Worm (Caenorhabditis elegans) whole organism, midembryonic: Measurements from ENCODE around the gene scc-3.

Experiments used
- T22C8.4 ChIP-seq: fragments of 200-800 bp; sonication (Bioruptor generic); IDR thresholded peaks from 2 replicates; pipeline ENCODE4 v1.3.6; 2022; ENCODE audit warnings: missing genetic modification characterization, missing compliant biosample characterization
- cog-1 ChIP-seq: sonication (generic microtip); optimal IDR thresholded peaks from 2 replicates; lab custom pipeline; 2016; ENCODE audit warnings: missing genetic modification characterization, missing compliant biosample characterization
- flt-1 ChIP-seq: fragments of 200-800 bp; sonication (Bioruptor generic); IDR thresholded peaks from 2 replicates; pipeline ENCODE4 v1.3.6; 2022; ENCODE audit warnings: missing genetic modification characterization, missing compliant biosample characterization
- klf-2 ChIP-seq: fragments of 200-800 bp; sonication (Bioruptor generic); conservative IDR thresholded peaks from 2 replicates; pipeline ENCODE4 v1.3.6; 2022; ENCODE audit warnings: missing genetic modification reagents, missing genetic modification characterization, missing compliant biosample characterization
- med-1 ChIP-seq: sonication (generic microtip); optimal IDR thresholded peaks from 2 replicates; lab custom pipeline; 2017; ENCODE audit warnings: missing genetic modification characterization, mild to moderate bottlenecking, missing compliant biosample characterization, antibody characterized with exemption, missing genetic modification reagents; ENCODE audit not compliant: insufficient read depth
- ref-1 ChIP-seq: fragments of 200-800 bp; sonication (Bioruptor generic); conservative IDR thresholded peaks from 2 replicates; pipeline ENCODE4 v1.3.6; 2022; ENCODE audit warnings: missing genetic modification reagents, missing genetic modification characterization, missing compliant biosample characterization
- tab-1 ChIP-seq: fragments of 200-800 bp; sonication (Bioruptor generic); IDR thresholded peaks from 2 replicates; pipeline ENCODE4 v1.3.6; 2022; ENCODE audit warnings: missing genetic modification characterization, missing compliant biosample characterization
- ztf-23 ChIP-seq: fragments of 200-800 bp; sonication (Bioruptor generic); IDR thresholded peaks from 2 replicates; pipeline ENCODE4 v1.3.6; 2022; ENCODE audit warnings: missing genetic modification reagents, missing genetic modification characterization, missing compliant biosample characterization
- ztf-29 ChIP-seq: fragments of 200-800 bp; sonication (Bioruptor generic); IDR thresholded peaks from 2 replicates; pipeline ENCODE4 v1.3.6; 2022; ENCODE audit warnings: missing genetic modification reagents, missing genetic modification characterization, missing compliant biosample characterization

scc-3 gene

ce11 chrV:12747856-12748255 lies 15.9 kb upstream of the scc-3 start, which contains the start of gene C15C8.5:
Gene C15C8.5 (plus strand): TSS chrV:12748007.
- no peak for TF ChIP-seq ref-1 (GFP tag; lab: Robert Waterston, UW)
- TF ChIP-seq tab-1: no peak
- no peak for TF ChIP-seq ztf-29 (GFP tag; lab: Robert Waterston, UW)
- TF ChIP-seq klf-2 (GFP tag; lab: Robert Waterston, UW): no peak
- no peak for TF ChIP-seq cog-1 (tag; lab: Kevin White, UChicago)
- no peak for TF ChIP-seq med-1
- TF ChIP-seq ztf-23: no peak
- TF ChIP-seq flt-1 (GFP tag; lab: Robert Waterston, UW): no peak
- TF ChIP-seq T22C8.4 (GFP tag; lab: Robert Waterston, UW): no peak

DNA sequence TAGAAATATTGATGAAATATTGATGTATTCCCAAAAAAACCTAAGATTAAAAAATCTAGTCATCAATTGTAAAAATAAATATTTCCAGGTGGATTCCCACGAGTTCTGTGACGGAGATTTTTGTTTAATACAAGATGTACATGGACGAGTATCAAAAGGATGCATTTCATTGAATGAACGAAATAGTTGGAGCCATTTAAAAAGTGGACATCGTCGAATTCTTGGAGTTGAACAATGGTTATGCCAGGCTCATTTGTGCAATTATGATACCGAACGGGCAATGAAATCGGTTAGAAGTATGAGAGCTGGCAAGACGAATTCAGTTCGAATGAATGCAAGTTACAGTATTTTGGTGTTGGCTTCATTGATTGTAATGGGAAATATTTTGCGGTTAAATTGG lies 14.2 kb upstream of the scc-3 start:
- TF ChIP-seq ref-1 (GFP tag; lab: Robert Waterston, UW) (no peak), T22C8.4 (GFP tag; lab: Robert Waterston, UW) (no peak), med-1 (no peak), klf-2 (GFP tag; lab: Robert Waterston, UW) (no peak), cog-1 (tag; lab: Kevin White, UChicago) (no peak), tab-1 (no peak), ztf-23 (no peak), ztf-29 (GFP tag; lab: Robert Waterston, UW) (no peak), flt-1 (GFP tag; lab: Robert Waterston, UW) (no peak)

ce11 chrV:12751495-12752050 lies 12.2 kb upstream of the scc-3 start, which contains the start of gene C15C8.6:
Gene C15C8.6 (minus strand): TSS chrV:12751545.
- TF ChIP-seq ref-1 (GFP tag; lab: Robert Waterston, UW) (no peak), med-1 (no peak), klf-2 (GFP tag; lab: Robert Waterston, UW) (no peak), tab-1 (no peak), ztf-29 (GFP tag; lab: Robert Waterston, UW) (no peak), T22C8.4 (GFP tag; lab: Robert Waterston, UW) (no peak), flt-1 (GFP tag; lab: Robert Waterston, UW) (no peak), cog-1 (tag; lab: Kevin White, UChicago) (no peak), ztf-23 (no peak)

DNA sequence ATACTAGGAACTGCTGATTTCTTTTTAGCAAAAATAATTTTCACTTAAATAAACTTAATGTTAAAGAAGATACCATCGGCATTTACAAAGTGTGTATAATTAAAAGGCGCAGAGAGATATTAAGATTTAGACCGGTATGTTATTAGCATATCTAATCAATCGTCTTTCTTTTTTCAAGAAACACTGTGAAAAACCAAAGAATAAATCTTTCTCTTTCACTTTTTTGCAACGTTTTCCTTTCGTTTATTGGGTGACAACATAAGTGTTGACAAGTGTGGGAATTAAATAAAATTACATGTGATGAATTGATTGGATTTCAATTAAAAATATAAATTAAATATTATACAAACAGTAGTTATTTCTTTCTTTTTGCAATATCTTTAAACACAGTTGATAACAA lies 11.3 kb upstream of the scc-3 start, which contains the start of gene C15C8.8:
Gene C15C8.8, minus strand, starts transcription at position 101 of the 400 bp plus-strand sequence.
- TF ChIP-seq tab-1: no peak
- no peak for TF ChIP-seq flt-1 (GFP tag; lab: Robert Waterston, UW)
- no peak for TF ChIP-seq med-1
- TF ChIP-seq klf-2 (GFP tag; lab: Robert Waterston, UW): no peak
- TF ChIP-seq cog-1 (tag; lab: Kevin White, UChicago): no peak
- no peak for TF ChIP-seq ref-1 (GFP tag; lab: Robert Waterston, UW)
- no peak for TF ChIP-seq T22C8.4 (GFP tag; lab: Robert Waterston, UW)
- TF ChIP-seq ztf-23: no peak
- TF ChIP-seq ztf-29 (GFP tag; lab: Robert Waterston, UW): no peak

DNA sequence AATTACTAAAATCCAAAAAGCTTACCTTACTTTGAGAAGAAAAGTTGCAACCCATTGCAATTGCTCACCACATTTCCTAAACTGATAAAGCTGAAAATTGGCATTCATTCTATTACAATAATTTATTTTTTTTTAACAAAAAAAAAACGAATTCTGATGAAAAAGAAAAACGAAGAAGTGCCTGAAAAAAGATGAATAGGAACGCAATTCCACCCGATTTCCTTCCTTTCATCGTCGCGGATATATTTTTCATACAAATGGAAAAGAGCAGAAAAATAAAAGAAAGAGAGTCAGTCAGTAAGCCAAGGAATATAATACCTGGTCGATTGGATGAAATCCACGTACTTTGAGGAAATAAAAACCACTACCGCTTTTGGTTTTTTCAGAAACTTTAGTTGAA lies 8.9 kb upstream of the scc-3 start, which contains the start of gene gpa-13:
Gene gpa-13, minus strand, starts transcription at position 101 of the 400 bp plus-strand sequence.
- no peak for TF ChIP-seq T22C8.4 (GFP tag; lab: Robert Waterston, UW)
- no peak for TF ChIP-seq cog-1 (tag; lab: Kevin White, UChicago)
- TF ChIP-seq klf-2 (GFP tag; lab: Robert Waterston, UW): no peak
- no peak for TF ChIP-seq ztf-23
- no peak for TF ChIP-seq ztf-29 (GFP tag; lab: Robert Waterston, UW)
- TF ChIP-seq flt-1 (GFP tag; lab: Robert Waterston, UW): no peak
- TF ChIP-seq med-1: no peak
- TF ChIP-seq tab-1: no peak

DNA sequence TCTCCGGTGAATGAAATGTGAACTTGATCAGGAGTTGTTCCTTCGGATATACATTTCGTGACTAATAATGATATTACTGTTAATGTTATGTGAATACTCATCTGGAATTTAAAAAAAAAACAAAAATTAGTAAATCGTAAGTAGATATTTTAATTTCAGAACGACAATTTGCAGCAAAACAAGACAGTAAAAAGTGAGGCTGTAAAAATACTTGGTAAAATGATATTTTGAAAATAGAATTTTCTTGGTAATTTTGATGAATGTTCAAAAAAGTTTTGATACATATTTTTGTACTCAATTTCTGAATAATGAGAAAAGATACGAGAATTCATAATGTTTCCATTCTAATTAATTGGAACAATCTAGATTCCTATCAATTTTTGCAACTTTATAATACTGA lies 4.1 kb upstream of the scc-3 start, which contains the start of gene papl-1:
Gene papl-1, minus strand, starts transcription at position 101 of the 400 bp plus-strand sequence.
- TF ChIP-seq cog-1 (tag; lab: Kevin White, UChicago): no peak
- no peak for TF ChIP-seq T22C8.4 (GFP tag; lab: Robert Waterston, UW)
- no peak for TF ChIP-seq flt-1 (GFP tag; lab: Robert Waterston, UW)
- TF ChIP-seq tab-1: no peak
- no peak for TF ChIP-seq klf-2 (GFP tag; lab: Robert Waterston, UW)
- TF ChIP-seq med-1: no peak
- TF ChIP-seq ztf-29 (GFP tag; lab: Robert Waterston, UW): no peak
- TF ChIP-seq ztf-23: no peak
- TF ChIP-seq ref-1 (GFP tag; lab: Robert Waterston, UW): no peak

DNA sequence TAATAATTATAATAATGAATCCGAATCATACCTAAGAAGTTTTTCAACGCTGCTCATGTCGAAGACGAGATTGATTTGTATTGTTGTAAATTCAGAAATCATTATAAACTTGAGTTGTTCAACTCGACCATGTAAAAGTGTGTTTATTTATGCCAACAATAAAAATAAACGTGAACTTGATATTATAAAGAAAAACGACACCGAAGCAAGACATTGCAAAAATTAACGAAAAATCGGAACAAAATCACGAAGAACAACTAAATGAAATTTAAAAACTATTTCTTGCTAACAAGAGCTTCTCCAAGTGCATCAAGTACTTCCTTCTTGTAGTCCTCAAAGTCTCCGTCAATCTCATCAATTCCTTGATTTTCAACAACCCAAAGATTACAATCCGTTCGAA lies 2.8 kb upstream of the scc-3 start, which contains the start of gene F18E2.15:
Gene F18E2.15, minus strand, starts transcription at position 101 of the 400 bp plus-strand sequence.
- TF ChIP-seq klf-2 (GFP tag; lab: Robert Waterston, UW): no peak
- no peak for TF ChIP-seq ztf-29 (GFP tag; lab: Robert Waterston, UW)

- TF ChIP-seq T22C8.4 (GFP tag; lab: Robert Waterston, UW) (no peak), med-1 (no peak), tab-1 (no peak), klf-2 (GFP tag; lab: Robert Waterston, UW) (no peak), ref-1 (GFP tag; lab: Robert Waterston, UW) (no peak), cog-1 (tag; lab: Kevin White, UChicago) (no peak), ztf-29 (GFP tag; lab: Robert Waterston, UW) (no peak), ztf-23 (no peak), flt-1 (GFP tag; lab: Robert Waterston, UW) (no peak)
Observed at ce11 chrV:12768946-12769345, 5.2 kb downstream of the scc-3 start, which contains the start of gene srt-43. Gene srt-43 (plus strand): TSS chrV:12769246.

ce11 chrV:12773222-12773621 lies 9.5 kb downstream of the scc-3 start, which contains the start of gene ZC455.1:
Gene ZC455.1 (plus strand): TSS chrV:12773522.
- no peak for TF ChIP-seq klf-2 (GFP tag; lab: Robert Waterston, UW)
- TF ChIP-seq ztf-29 (GFP tag; lab: Robert Waterston, UW): no peak
- no peak for TF ChIP-seq ztf-23
- TF ChIP-seq ref-1 (GFP tag; lab: Robert Waterston, UW): no peak
- no peak for TF ChIP-seq med-1
- TF ChIP-seq flt-1 (GFP tag; lab: Robert Waterston, UW): no peak
- TF ChIP-seq tab-1: no peak
- no peak for TF ChIP-seq T22C8.4 (GFP tag; lab: Robert Waterston, UW)
